Worm (Caenorhabditis elegans) whole organism, L4/young adult: Measurements from ENCODE around the gene cysl-4.

ENCODE experiments used
- W03F9.2 ChIP-seq: fragments of 150-350 bp; optimal IDR thresholded peaks from 2 replicates; lab custom pipeline; 2014; ENCODE audit warnings: missing biosample characterization, missing genetic modification characterization
- him-1 ChIP-seq: sonication (generic microtip); optimal IDR thresholded peaks from 2 replicates; lab custom pipeline; 2016; ENCODE audit warnings: missing genotype, missing genetic modification reagents, missing genetic modification characterization, missing compliant biosample characterization

DNA sequence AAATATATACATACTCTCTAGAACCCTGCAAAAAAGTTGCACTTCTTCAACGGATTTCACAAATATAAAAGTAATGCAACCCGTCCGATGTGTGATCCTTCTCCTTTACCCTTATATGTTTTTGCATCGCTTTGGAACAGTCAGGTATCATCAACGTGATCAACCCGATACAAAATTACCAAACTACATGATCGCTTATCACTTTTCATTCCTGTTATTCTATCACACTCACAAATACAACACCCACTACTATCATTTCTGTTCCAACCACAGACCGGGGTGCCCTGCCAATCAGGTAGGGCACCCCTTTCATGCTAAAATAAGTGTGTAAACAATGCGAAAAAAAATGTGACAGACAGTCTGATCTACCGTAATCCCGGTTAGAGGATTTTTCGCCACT is 37.8 kb upstream of the cysl-4 start:
- TF ChIP-seq him-1 (tag; lab: Kevin White, UChicago) (no peak), W03F9.2 (tag; lab: Kevin White, UChicago) (no peak)
